Fruit fly (Drosophila melanogaster) whole organism, embryonic: Measurements from ENCODE around the gene tau.

Experiments used
- Blimp-1 ChIP-seq: fragments of 200-800 bp; sonication (Bioruptor generic); optimal IDR thresholded peaks from 3 replicates; lab custom pipeline; 2018; ENCODE audit warnings: missing biosample characterization, missing genetic modification characterization, mild to moderate bottlenecking, moderate library complexity, missing genetic modification reagents
- CG10543 ChIP-seq: fragments of 200-800 bp; sonication (Bioruptor generic); optimal IDR thresholded peaks from 3 replicates; lab custom pipeline; 2017; ENCODE audit warnings: missing biosample characterization, mild to moderate bottlenecking, missing genetic modification characterization, moderate library complexity
- CG12391 ChIP-seq: fragments of 200-800 bp; sonication (Bioruptor generic); optimal IDR thresholded peaks from 3 replicates; lab custom pipeline; 2018; ENCODE audit warnings: missing biosample characterization, mild to moderate bottlenecking, missing genetic modification characterization, moderate library complexity
- CG12659 ChIP-seq: fragments of 200-800 bp; sonication (Bioruptor generic); optimal IDR thresholded peaks from 3 replicates; lab custom pipeline; 2017; ENCODE audit warnings: mild to moderate bottlenecking, missing biosample characterization, missing genetic modification reagents, missing genetic modification characterization
- CG14667 ChIP-seq: fragments of 200-800 bp; sonication (Bioruptor generic); IDR thresholded peaks from 2 replicates; pipeline ENCODE4 v1.3.6; 2022; ENCODE audit warnings: missing biosample characterization, missing genetic modification characterization
- CG1792 ChIP-seq: fragments of 200-800 bp; sonication (Bioruptor generic); optimal IDR thresholded peaks from 2 replicates; lab custom pipeline; 2016; ENCODE audit warnings: missing biosample characterization, missing genetic modification characterization
- CG18011 ChIP-seq: fragments of 200-800 bp; sonication (Bioruptor generic); optimal IDR thresholded peaks from 2 replicates; lab custom pipeline; 2017; ENCODE audit warnings: missing biosample characterization, missing genetic modification characterization, mild to moderate bottlenecking, moderate library complexity, missing genotype
- CG33213 ChIP-seq: fragments of 200-800 bp; sonication (Bioruptor generic); optimal IDR thresholded peaks from 3 replicates; lab custom pipeline; 2016; ENCODE audit warnings: missing biosample characterization, missing genetic modification characterization
- CG34376 ChIP-seq: fragments of 200-800 bp; sonication (Bioruptor generic); optimal IDR thresholded peaks from 2 replicates; lab custom pipeline; 2018; ENCODE audit warnings: missing biosample characterization, mild to moderate bottlenecking, missing genetic modification characterization
- CG42726 ChIP-seq: fragments of 200-800 bp; sonication (Bioruptor generic); IDR thresholded peaks from 2 replicates; pipeline ENCODE4 v1.3.6; 2022; ENCODE audit warnings: missing biosample characterization, missing genetic modification characterization; ENCODE audit not compliant: partially characterized antibody
- CG4328 ChIP-seq: fragments of 200-800 bp; sonication (Bioruptor generic); optimal IDR thresholded peaks from 3 replicates; lab custom pipeline; 2017; ENCODE audit warnings: missing biosample characterization, missing genetic modification reagents, missing genetic modification characterization
- CG4424 ChIP-seq: fragments of 200-800 bp; sonication (Bioruptor generic); optimal IDR thresholded peaks from 3 replicates; lab custom pipeline; 2016; ENCODE audit warnings: missing biosample characterization, missing genetic modification characterization
- CG4854 ChIP-seq: fragments of 200-800 bp; sonication (Bioruptor generic); optimal IDR thresholded peaks from 2 replicates; lab custom pipeline; 2016; ENCODE audit warnings: missing biosample characterization, missing genetic modification characterization, inconsistent platforms
- CG6254 ChIP-seq: fragments of 200-800 bp; sonication (Bioruptor generic); optimal IDR thresholded peaks from 3 replicates; lab custom pipeline; 2017; ENCODE audit warnings: mild to moderate bottlenecking, missing biosample characterization, missing genetic modification reagents, missing genetic modification characterization
- CG7271 ChIP-seq: fragments of 200-800 bp; sonication (Bioruptor generic); optimal IDR thresholded peaks from 2 replicates; lab custom pipeline; 2018; ENCODE audit warnings: missing biosample characterization, mild to moderate bottlenecking, missing genetic modification characterization, moderate library complexity
- CG7357 ChIP-seq: fragments of 200-800 bp; sonication (Bioruptor generic); IDR thresholded peaks from 3 replicates; pipeline ENCODE4 v1.3.6; 2022; ENCODE audit warnings: missing biosample characterization, missing genetic modification characterization
- Dad ChIP-seq: fragments of 200-800 bp; sonication (Bioruptor generic); optimal IDR thresholded peaks from 3 replicates; lab custom pipeline; 2016; ENCODE audit warnings: missing biosample characterization, missing genetic modification characterization
- Dip3 ChIP-seq: fragments of 200-800 bp; sonication (Bioruptor generic); optimal IDR thresholded peaks from 3 replicates; lab custom pipeline; 2016; ENCODE audit warnings: missing biosample characterization, missing genetic modification characterization
- E2f1 ChIP-seq: fragments of 200-800 bp; sonication (Bioruptor generic); IDR thresholded peaks from 2 replicates; pipeline ENCODE4 v1.3.6; 2022; ENCODE audit warnings: missing biosample characterization, missing genetic modification characterization
- Hmx ChIP-seq: fragments of 200-800 bp; sonication (Bioruptor generic); optimal IDR thresholded peaks from 2 replicates; lab custom pipeline; 2016; ENCODE audit warnings: missing biosample characterization, missing genetic modification characterization
- Kr ChIP-seq: fragments of 200-800 bp; sonication (Bioruptor generic); optimal IDR thresholded peaks from 2 replicates; lab custom pipeline; 2017; ENCODE audit warnings: missing biosample characterization, mild to moderate bottlenecking, missing genetic modification characterization
- MBD-R2 ChIP-seq: fragments of 200-800 bp; sonication (Bioruptor generic); IDR thresholded peaks from 2 replicates; pipeline ENCODE4 v1.3.6; 2022; ENCODE audit warnings: missing biosample characterization, missing genetic modification characterization
- Mad ChIP-seq: fragments of 200-800 bp; sonication (Bioruptor generic); optimal IDR thresholded peaks from 2 replicates; lab custom pipeline; 2016; ENCODE audit warnings: missing biosample characterization, missing genetic modification characterization
- Max ChIP-seq: fragments of 200-800 bp; sonication (Bioruptor generic); optimal IDR thresholded peaks from 2 replicates; lab custom pipeline; 2016; ENCODE audit warnings: missing biosample characterization, mild to moderate bottlenecking, missing genetic modification characterization
- Meics ChIP-seq: fragments of 200-800 bp; sonication (Bioruptor generic); optimal IDR thresholded peaks from 2 replicates; lab custom pipeline; 2017; ENCODE audit warnings: missing biosample characterization, mild to moderate bottlenecking, missing genetic modification characterization
- Mrtf ChIP-seq: fragments of 200-800 bp; sonication (Bioruptor generic); IDR thresholded peaks from 3 replicates; pipeline ENCODE4 v1.3.6; 2022; ENCODE audit warnings: missing biosample characterization, missing genetic modification characterization
- Nf-YA ChIP-seq: fragments of 200-800 bp; sonication (Bioruptor generic); IDR thresholded peaks from 2 replicates; pipeline ENCODE4 v1.3.6; 2022; ENCODE audit warnings: missing biosample characterization, missing genetic modification characterization
- Ptx1 ChIP-seq: fragments of 200-800 bp; sonication (Bioruptor generic); IDR thresholded peaks from 2 replicates; pipeline ENCODE4 v1.3.6; 2022; ENCODE audit warnings: missing biosample characterization, missing genetic modification characterization
- Sry-δ ChIP-seq: fragments of 200-800 bp; sonication (Bioruptor generic); optimal IDR thresholded peaks from 2 replicates; lab custom pipeline; 2016; ENCODE audit warnings: missing biosample characterization, missing genetic modification characterization
- Stat92E ChIP-seq, 3 experiments: fragments of >200 bp in 2 of 3; fragments of 200-800 bp in 1 of 3; sonication (Bioruptor generic) in 1 of 3; optimal IDR thresholded peaks; 2 replicates each; lab custom pipeline; 2017 to 2019; ENCODE audit warnings: missing biosample characterization in 3 of 3, missing genetic modification characterization in 3 of 3, mild to moderate bottlenecking in 1 of 3, moderate library complexity in 1 of 3
- YL-1 ChIP-seq: fragments of 200-800 bp; sonication (Bioruptor generic); optimal IDR thresholded peaks from 3 replicates; lab custom pipeline; 2017; ENCODE audit warnings: missing biosample characterization, mild to moderate bottlenecking, missing genetic modification characterization
- ac ChIP-seq: fragments of 200-800 bp; sonication (Bioruptor generic); optimal IDR thresholded peaks from 3 replicates; lab custom pipeline; 2017; ENCODE audit warnings: missing biosample characterization, mild to moderate bottlenecking, missing genetic modification characterization
- aop ChIP-seq: fragments of 200-800 bp; sonication (Bioruptor generic); IDR thresholded peaks from 2 replicates; pipeline ENCODE4 v1.3.6; 2022; ENCODE audit warnings: missing biosample characterization, missing genetic modification characterization
- ap ChIP-seq: fragments of 200-800 bp; sonication (Bioruptor generic); IDR thresholded peaks from 2 replicates; pipeline ENCODE4 v1.3.6; 2022; ENCODE audit warnings: missing biosample characterization, missing genetic modification characterization
- corto ChIP-seq: fragments of 200-800 bp; sonication (Bioruptor generic); optimal IDR thresholded peaks from 2 replicates; lab custom pipeline; 2016; ENCODE audit warnings: missing biosample characterization, mild to moderate bottlenecking, missing genetic modification characterization, moderate library complexity
- cwo ChIP-seq: fragments of 200-800 bp; sonication (Bioruptor generic); optimal IDR thresholded peaks from 3 replicates; lab custom pipeline; 2017; ENCODE audit warnings: missing biosample characterization, missing genetic modification characterization, mild to moderate bottlenecking, moderate library complexity, missing genetic modification reagents
- eyg ChIP-seq: fragments of 200-800 bp; sonication (Bioruptor generic); optimal IDR thresholded peaks from 3 replicates; lab custom pipeline; 2016; ENCODE audit warnings: missing biosample characterization, missing genetic modification characterization
- fd96Cb ChIP-seq: fragments of 200-800 bp; sonication (Bioruptor generic); optimal IDR thresholded peaks from 2 replicates; lab custom pipeline; 2018; ENCODE audit warnings: missing biosample characterization, mild to moderate bottlenecking, missing genetic modification characterization, moderate library complexity
- gsb ChIP-seq: fragments of 200-800 bp; sonication (Bioruptor generic); IDR thresholded peaks from 2 replicates; pipeline ENCODE4 v1.3.6; 2022; ENCODE audit warnings: missing biosample characterization, missing genetic modification characterization
- hbn ChIP-seq: fragments of 200-800 bp; sonication (Bioruptor generic); IDR thresholded peaks from 2 replicates; pipeline ENCODE4 v1.3.6; 2022; ENCODE audit warnings: missing biosample characterization, missing genetic modification characterization; ENCODE audit not compliant: partially characterized antibody
- kni ChIP-seq: fragments of 200-800 bp; sonication (Bioruptor generic); optimal IDR thresholded peaks from 3 replicates; lab custom pipeline; 2017; ENCODE audit warnings: mild to moderate bottlenecking, missing biosample characterization, missing genetic modification reagents, missing genetic modification characterization
- luna ChIP-seq: fragments of 200-800 bp; sonication (Bioruptor generic); optimal IDR thresholded peaks from 2 replicates; lab custom pipeline; 2016; ENCODE audit warnings: missing biosample characterization, missing genetic modification characterization
- maf-S ChIP-seq: fragments of 200-800 bp; sonication (Bioruptor generic); optimal IDR thresholded peaks from 2 replicates; lab custom pipeline; 2016; ENCODE audit warnings: missing biosample characterization, missing genetic modification characterization
- sens-2 ChIP-seq: fragments of 200-800 bp; sonication (Bioruptor generic); IDR thresholded peaks from 2 replicates; pipeline ENCODE4 v1.3.6; 2022; ENCODE audit warnings: missing biosample characterization, missing genetic modification characterization
- sob ChIP-seq: fragments of 200-800 bp; sonication (Bioruptor generic); IDR thresholded peaks from 2 replicates; pipeline ENCODE4 v1.3.6; 2022; ENCODE audit warnings: missing biosample characterization, missing genetic modification characterization
- sqz ChIP-seq: fragments of 200-800 bp; sonication (Bioruptor generic); optimal IDR thresholded peaks from 3 replicates; lab custom pipeline; 2018; ENCODE audit warnings: missing biosample characterization, mild to moderate bottlenecking, missing genetic modification characterization
- ssp ChIP-seq: fragments of 200-800 bp; sonication (Bioruptor generic); IDR thresholded peaks from 2 replicates; pipeline ENCODE4 v1.3.6; 2022; ENCODE audit warnings: missing biosample characterization, missing genetic modification characterization
- trh ChIP-seq: fragments of 200-800 bp; sonication (Bioruptor generic); optimal IDR thresholded peaks from 2 replicates; lab custom pipeline; 2016; ENCODE audit warnings: missing biosample characterization, missing genetic modification characterization
- zen2 ChIP-seq: fragments of 200-800 bp; sonication (Bioruptor generic); IDR thresholded peaks from 3 replicates; pipeline ENCODE4 v1.3.6; 2022; ENCODE audit warnings: missing biosample characterization, missing genetic modification characterization; ENCODE audit not compliant: partially characterized antibody

Gene tau

DNA sequence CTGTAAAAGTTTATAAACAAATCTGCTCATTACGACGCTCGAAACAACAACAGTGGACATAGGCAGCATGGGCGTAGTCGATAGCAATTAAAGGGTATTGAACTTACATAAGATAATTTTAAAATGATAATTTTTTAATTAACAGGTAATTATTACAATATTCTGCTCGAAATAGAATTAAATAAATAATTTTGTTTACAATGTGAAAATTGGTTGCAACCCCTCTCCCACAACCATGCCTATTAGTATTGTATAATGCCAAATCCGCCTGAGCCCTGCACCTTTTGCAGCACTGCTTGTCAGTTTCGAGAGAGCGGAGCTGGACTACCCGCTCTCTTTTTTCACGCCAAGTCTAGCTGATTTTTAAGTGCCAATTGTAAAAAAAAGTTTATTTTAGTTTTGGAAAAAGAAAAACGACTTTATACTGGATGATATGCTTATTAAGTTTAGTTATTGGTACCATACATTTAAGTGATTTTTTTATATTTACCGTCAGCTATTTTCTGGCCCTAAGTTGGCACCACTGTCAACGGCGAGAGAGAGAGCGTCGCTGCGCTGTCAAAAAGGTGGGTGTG lies 20.7 kb downstream of the tau start, which contains the start of the genes CG5611 and Mtl (continued):
- TF ChIP-seq CG10543 (GFP tag; lab: Kevin White, UChicago) (peak; percentile 99), Sry-δ (GFP tag; lab: Kevin White, UChicago) (peak; percentile 69), CG7271 (tag; lab: Kevin White, UChicago) (peak; percentile 100), Dip3 (GFP tag; lab: Kevin White, UChicago) (peak; percentile 98), Dad (GFP tag; lab: Kevin White, UChicago) (peak; percentile 97), gsb (peak; percentile 100), CG7357 (peak; percentile 99), CG4854 (peak; percentile 99), YL-1 (GFP tag; lab: Kevin White, UChicago) (peak; percentile 99), cwo (peak; percentile 98), Mad (GFP tag; lab: Kevin White, UChicago) (peak; percentile 99), sqz (peak; percentile 99), CG18011 (GFP tag; lab: Kevin White, UChicago) (peak; percentile 94), Meics (peak; percentile 100), CG12659 (GFP tag; lab: Kevin White, UChicago) (peak; percentile 100), Ptx1 (GFP tag; lab: Robert Waterston, UW) (peak; percentile 100), fd96Cb (tag; lab: Kevin White, UChicago) (peak; percentile 100), aop (peak; percentile 98), trh (GFP tag; lab: Kevin White, UChicago) (peak; percentile 100), sens-2 (GFP tag; lab: Robert Waterston, UW) (peak; percentile 99), E2f1 (GFP tag; lab: Robert Waterston, UW) (peak; percentile 100), zen2 (no peak), sob (GFP tag; lab: Robert Waterston, UW) (peak; percentile 100), Max (GFP tag; lab: Kevin White, UChicago) (peak; percentile 99), CG6254 (peak; percentile 98), Hmx (GFP tag; lab: Kevin White, UChicago) (peak; percentile 97), CG4328 (peak; percentile 100), CG14667 (GFP tag; lab: Robert Waterston, UW) (peak; percentile 100), Nf-YA (GFP tag; lab: Robert Waterston, UW) (peak; percentile 99), Stat92E (GFP tag; optimal IDR thresholded peaks at IDR 0.05; lab: Kevin White, UChicago) (peak in 1 of 3 experiments; percentile 96), kni (GFP tag; lab: Kevin White, UChicago) (peak; percentile 96), Kr (GFP tag; lab: Kevin White, UChicago) (peak; percentile 80), ac (GFP tag; lab: Kevin White, UChicago) (peak; percentile 98), CG34376 (GFP tag; lab: Kevin White, UChicago) (peak; percentile 99), CG4424 (peak; percentile 100), Blimp-1 (GFP tag; lab: Kevin White, UChicago) (peak; percentile 99), ssp (peak; percentile 98), CG12391 (tag; lab: Kevin White, UChicago) (peak; percentile 100), CG1792 (peak; percentile 95), corto (GFP tag; lab: Kevin White, UChicago) (peak; percentile 97), maf-S (GFP tag; lab: Kevin White, UChicago) (peak; percentile 98), hbn (GFP tag; lab: Robert Waterston, UW) (peak; percentile 35; the same call in 1 of the 2 replicates), luna (GFP tag; lab: Kevin White, UChicago) (peak; percentile 93), MBD-R2 (GFP tag; lab: Robert Waterston, UW) (peak; percentile 100), CG42726 (0 out of 2 replicates have a peak, but pooled peaks have one; percentile 32), eyg (GFP tag; lab: Kevin White, UChicago) (peak; percentile 88), Mrtf (GFP tag; lab: Robert Waterston, UW) (peak; percentile 100), CG33213 (GFP tag; lab: Kevin White, UChicago) (peak; percentile 95), ap (GFP tag; lab: Robert Waterston, UW) (peak; percentile 100)
